Fruit fly (Drosophila melanogaster) whole organism, embryonic: ENCODE data around the gene Rbp6.

Experiments
- B-H2 ChIP-seq: fragments of 200-800 bp; sonication (Bioruptor generic); optimal IDR thresholded peaks from 2 replicates; lab custom pipeline; 2018; ENCODE audit warnings: missing biosample characterization, mild to moderate bottlenecking, missing genetic modification characterization
- Blimp-1 ChIP-seq: fragments of 200-800 bp; sonication (Bioruptor generic); optimal IDR thresholded peaks from 3 replicates; lab custom pipeline; 2018; ENCODE audit warnings: missing biosample characterization, missing genetic modification characterization, mild to moderate bottlenecking, moderate library complexity, missing genetic modification reagents
- CG10209 ChIP-seq: fragments of 200-800 bp; sonication (Bioruptor generic); optimal IDR thresholded peaks from 3 replicates; lab custom pipeline; 2017; ENCODE audit warnings: missing biosample characterization, mild to moderate bottlenecking, missing genetic modification characterization, missing genetic modification reagents
- CG11456 ChIP-seq: fragments of 200-800 bp; sonication (Bioruptor generic); IDR thresholded peaks from 3 replicates; pipeline ENCODE4 v1.3.6; 2022; ENCODE audit warnings: missing biosample characterization, missing genetic modification characterization
- CG15479 ChIP-seq: fragments of 200-800 bp; sonication (Bioruptor generic); optimal IDR thresholded peaks from 3 replicates; lab custom pipeline; 2019; ENCODE audit warnings: missing biosample characterization, mild to moderate bottlenecking, missing genetic modification characterization, moderate library complexity
- CG15601 ChIP-seq: fragments of 200-800 bp; sonication (Bioruptor generic); optimal IDR thresholded peaks from 3 replicates; lab custom pipeline; 2019; ENCODE audit warnings: missing biosample characterization, mild to moderate bottlenecking, missing genetic modification characterization, moderate library complexity
- CG1602 ChIP-seq: fragments of 200-800 bp; sonication (Bioruptor generic); optimal IDR thresholded peaks from 3 replicates; lab custom pipeline; 2016; ENCODE audit warnings: missing biosample characterization, missing genetic modification characterization
- CG17912 ChIP-seq: fragments of 200-800 bp; sonication (Bioruptor generic); optimal IDR thresholded peaks from 2 replicates; lab custom pipeline; 2018; ENCODE audit warnings: missing biosample characterization, mild to moderate bottlenecking, missing genetic modification characterization
- CG18011 ChIP-seq: fragments of 200-800 bp; sonication (Bioruptor generic); optimal IDR thresholded peaks from 2 replicates; lab custom pipeline; 2017; ENCODE audit warnings: missing biosample characterization, missing genetic modification characterization, mild to moderate bottlenecking, moderate library complexity, missing genotype
- CG18262 ChIP-seq: fragments of 200-800 bp; optimal IDR thresholded peaks from 3 replicates; lab custom pipeline; 2019; ENCODE audit warnings: missing biosample characterization, mild to moderate bottlenecking, missing genetic modification characterization, moderate library complexity
- CG18619 ChIP-seq: fragments of 200-800 bp; sonication (Bioruptor generic); optimal IDR thresholded peaks from 3 replicates; lab custom pipeline; 2017; ENCODE audit warnings: missing biosample characterization, mild to moderate bottlenecking, missing genetic modification characterization
- CG18764 ChIP-seq: fragments of 200-800 bp; sonication (Bioruptor generic); optimal IDR thresholded peaks from 3 replicates; lab custom pipeline; 2016; ENCODE audit warnings: missing biosample characterization, missing genetic modification characterization
- CG30020 ChIP-seq: fragments of 200-800 bp; optimal IDR thresholded peaks from 2 replicates; lab custom pipeline; 2019; ENCODE audit warnings: missing biosample characterization, mild to moderate bottlenecking, missing genetic modification characterization, moderate library complexity
- CG30403 ChIP-seq: fragments of 200-800 bp; sonication (Bioruptor generic); optimal IDR thresholded peaks from 3 replicates; lab custom pipeline; 2016; ENCODE audit warnings: missing biosample characterization, missing genetic modification characterization
- CG31388 ChIP-seq: fragments of 200-800 bp; sonication (Bioruptor generic); optimal IDR thresholded peaks from 2 replicates; lab custom pipeline; 2016; ENCODE audit warnings: missing biosample characterization, missing genetic modification characterization
- CG34376 ChIP-seq: fragments of 200-800 bp; sonication (Bioruptor generic); optimal IDR thresholded peaks from 2 replicates; lab custom pipeline; 2018; ENCODE audit warnings: missing biosample characterization, mild to moderate bottlenecking, missing genetic modification characterization
- CG34422 ChIP-seq: fragments of 200-800 bp; sonication (Bioruptor generic); IDR thresholded peaks from 3 replicates; pipeline ENCODE4 v1.3.6; 2022; ENCODE audit warnings: missing biosample characterization, missing genetic modification characterization
- CG4707 ChIP-seq: fragments of 200-800 bp; sonication (Bioruptor generic); optimal IDR thresholded peaks from 2 replicates; lab custom pipeline; 2018; ENCODE audit warnings: missing biosample characterization, mild to moderate bottlenecking, missing genetic modification characterization, moderate library complexity
- CG6683 ChIP-seq: fragments of 200-800 bp; sonication (Bioruptor generic); optimal IDR thresholded peaks from 2 replicates; lab custom pipeline; 2017; ENCODE audit warnings: missing biosample characterization, mild to moderate bottlenecking, missing genetic modification characterization, missing genetic modification reagents
- CG6854 ChIP-seq: fragments of 200-800 bp; sonication (Bioruptor generic); optimal IDR thresholded peaks from 3 replicates; lab custom pipeline; 2017; ENCODE audit warnings: missing biosample characterization, mild to moderate bottlenecking, missing genetic modification characterization
- E2f1 ChIP-seq: fragments of 200-800 bp; sonication (Bioruptor generic); IDR thresholded peaks from 2 replicates; pipeline ENCODE4 v1.3.6; 2022; ENCODE audit warnings: missing biosample characterization, missing genetic modification characterization
- E2f2 ChIP-seq: fragments of 200-800 bp; sonication (Bioruptor generic); IDR thresholded peaks from 2 replicates; pipeline ENCODE4 v1.3.6; 2022; ENCODE audit warnings: missing biosample characterization, missing genetic modification characterization
- Hey ChIP-seq: fragments of 200-800 bp; sonication (Bioruptor generic); optimal IDR thresholded peaks from 3 replicates; lab custom pipeline; 2018; ENCODE audit warnings: missing biosample characterization, mild to moderate bottlenecking, missing genetic modification characterization
- Pdp1 ChIP-seq, 2 experiments: fragments of 200-800 bp; sonication (Bioruptor generic); optimal IDR thresholded peaks; 3 replicates each; lab custom pipeline; 2016; ENCODE audit warnings: missing biosample characterization in 2 of 2, missing genetic modification characterization in 2 of 2, mild to moderate bottlenecking in 1 of 2, moderate library complexity in 1 of 2
- Sry-β ChIP-seq: fragments of 200-800 bp; sonication (Bioruptor generic); optimal IDR thresholded peaks from 2 replicates; lab custom pipeline; 2018; ENCODE audit warnings: missing biosample characterization, mild to moderate bottlenecking, missing genetic modification characterization, moderate library complexity
- Taf1 ChIP-seq: fragments of 200-800 bp; sonication (Bioruptor generic); IDR thresholded peaks from 2 replicates; pipeline ENCODE4 v1.3.6; 2022; ENCODE audit warnings: missing biosample characterization, missing genetic modification characterization
- Vsx1 ChIP-seq: fragments of 200-800 bp; sonication (Bioruptor generic); optimal IDR thresholded peaks from 2 replicates; lab custom pipeline; 2017; ENCODE audit warnings: missing biosample characterization, mild to moderate bottlenecking, missing genetic modification characterization, missing genetic modification reagents
- abd-A ChIP-seq: fragments of 200-800 bp; sonication (Bioruptor generic); optimal IDR thresholded peaks from 3 replicates; lab custom pipeline; 2019; ENCODE audit warnings: missing biosample characterization, mild to moderate bottlenecking, missing genetic modification characterization, moderate library complexity
- al ChIP-seq: fragments of 200-800 bp; sonication (Bioruptor generic); IDR thresholded peaks from 2 replicates; pipeline ENCODE4 v1.3.6; 2022; ENCODE audit warnings: missing biosample characterization, missing genetic modification characterization
- bcd ChIP-seq: fragments of 200-800 bp; sonication (Bioruptor generic); optimal IDR thresholded peaks from 2 replicates; lab custom pipeline; 2017; ENCODE audit warnings: missing biosample characterization, mild to moderate bottlenecking, missing genetic modification characterization
- cato ChIP-seq: fragments of 200-800 bp; sonication (Bioruptor generic); optimal IDR thresholded peaks from 2 replicates; lab custom pipeline; 2016; ENCODE audit warnings: missing biosample characterization, missing genetic modification characterization, borderline replicate concordance
- chm ChIP-seq: fragments of 200-800 bp; sonication (Bioruptor generic); IDR thresholded peaks from 2 replicates; pipeline ENCODE4 v1.3.6; 2022; ENCODE audit warnings: missing biosample characterization, missing genetic modification characterization
- ci ChIP-seq: fragments of 200-800 bp; sonication (Bioruptor generic); IDR thresholded peaks from 3 replicates; pipeline ENCODE4 v1.3.6; 2022; ENCODE audit warnings: missing biosample characterization, missing genetic modification characterization
- dmrt99B ChIP-seq: fragments of 200-800 bp; sonication (Bioruptor generic); optimal IDR thresholded peaks from 2 replicates; lab custom pipeline; 2018; ENCODE audit warnings: missing biosample characterization, mild to moderate bottlenecking, missing genetic modification characterization, moderate library complexity
- fru ChIP-seq: fragments of >200 bp; optimal IDR thresholded peaks from 2 replicates; lab custom pipeline; 2017
- gcm ChIP-seq: fragments of 200-800 bp; sonication (Bioruptor generic); optimal IDR thresholded peaks from 2 replicates; lab custom pipeline; 2019; ENCODE audit warnings: missing biosample characterization, mild to moderate bottlenecking, missing genetic modification characterization, moderate library complexity
- gfzf ChIP-seq: fragments of 200-800 bp; sonication (Bioruptor generic); optimal IDR thresholded peaks from 2 replicates; lab custom pipeline; 2016; ENCODE audit warnings: missing biosample characterization, mild to moderate bottlenecking, missing genetic modification characterization, moderate library complexity
- gro ChIP-seq: fragments of 200-800 bp; sonication (Bioruptor generic); optimal IDR thresholded peaks from 2 replicates; lab custom pipeline; 2016; ENCODE audit warnings: missing biosample characterization, missing genetic modification characterization
- her ChIP-seq: fragments of 200-800 bp; sonication (Bioruptor generic); optimal IDR thresholded peaks from 2 replicates; lab custom pipeline; 2016; ENCODE audit warnings: missing biosample characterization, missing genetic modification characterization
- klu ChIP-seq: fragments of 200-800 bp; sonication (Bioruptor generic); IDR thresholded peaks from 2 replicates; pipeline ENCODE4 v1.3.6; 2022; ENCODE audit warnings: missing biosample characterization, missing genetic modification characterization
- lab ChIP-seq: fragments of 200-800 bp; sonication (Bioruptor generic); optimal IDR thresholded peaks from 3 replicates; lab custom pipeline; 2017; ENCODE audit warnings: missing biosample characterization, missing genetic modification characterization, mild to moderate bottlenecking, moderate library complexity, missing genetic modification reagents
- lmd ChIP-seq: fragments of 200-800 bp; sonication (Bioruptor generic); IDR thresholded peaks from 2 replicates; pipeline ENCODE4 v1.3.6; 2022; ENCODE audit warnings: missing biosample characterization, missing genetic modification characterization
- maf-S ChIP-seq: fragments of 200-800 bp; sonication (Bioruptor generic); optimal IDR thresholded peaks from 2 replicates; lab custom pipeline; 2016; ENCODE audit warnings: missing biosample characterization, missing genetic modification characterization
- nau ChIP-seq: fragments of 200-800 bp; sonication (Bioruptor generic); optimal IDR thresholded peaks from 3 replicates; lab custom pipeline; 2017; ENCODE audit warnings: missing biosample characterization, mild to moderate bottlenecking, missing genetic modification characterization, missing genetic modification reagents
- p53 ChIP-seq: fragments of 200-800 bp; sonication (Bioruptor generic); optimal IDR thresholded peaks from 2 replicates; lab custom pipeline; 2016; ENCODE audit warnings: missing biosample characterization, missing genetic modification characterization
- pnt ChIP-seq: fragments of 200-800 bp; sonication (Bioruptor generic); optimal IDR thresholded peaks from 3 replicates; lab custom pipeline; 2016; ENCODE audit warnings: missing biosample characterization, missing genetic modification characterization
- sisA ChIP-seq: fragments of 200-800 bp; sonication (Bioruptor generic); IDR thresholded peaks from 2 replicates; pipeline ENCODE4 v1.3.6; 2022; ENCODE audit warnings: missing biosample characterization, missing genetic modification characterization
- tio ChIP-seq: fragments of 200-800 bp; sonication (Bioruptor generic); optimal IDR thresholded peaks from 2 replicates; lab custom pipeline; 2017; ENCODE audit warnings: missing biosample characterization, missing genetic modification characterization, inconsistent platforms
- vfl ChIP-seq: fragments of 200-800 bp; sonication (Bioruptor generic); optimal IDR thresholded peaks from 2 replicates; lab custom pipeline; 2016; ENCODE audit warnings: missing biosample characterization, missing genetic modification characterization

Gene Rbp6

DNA sequence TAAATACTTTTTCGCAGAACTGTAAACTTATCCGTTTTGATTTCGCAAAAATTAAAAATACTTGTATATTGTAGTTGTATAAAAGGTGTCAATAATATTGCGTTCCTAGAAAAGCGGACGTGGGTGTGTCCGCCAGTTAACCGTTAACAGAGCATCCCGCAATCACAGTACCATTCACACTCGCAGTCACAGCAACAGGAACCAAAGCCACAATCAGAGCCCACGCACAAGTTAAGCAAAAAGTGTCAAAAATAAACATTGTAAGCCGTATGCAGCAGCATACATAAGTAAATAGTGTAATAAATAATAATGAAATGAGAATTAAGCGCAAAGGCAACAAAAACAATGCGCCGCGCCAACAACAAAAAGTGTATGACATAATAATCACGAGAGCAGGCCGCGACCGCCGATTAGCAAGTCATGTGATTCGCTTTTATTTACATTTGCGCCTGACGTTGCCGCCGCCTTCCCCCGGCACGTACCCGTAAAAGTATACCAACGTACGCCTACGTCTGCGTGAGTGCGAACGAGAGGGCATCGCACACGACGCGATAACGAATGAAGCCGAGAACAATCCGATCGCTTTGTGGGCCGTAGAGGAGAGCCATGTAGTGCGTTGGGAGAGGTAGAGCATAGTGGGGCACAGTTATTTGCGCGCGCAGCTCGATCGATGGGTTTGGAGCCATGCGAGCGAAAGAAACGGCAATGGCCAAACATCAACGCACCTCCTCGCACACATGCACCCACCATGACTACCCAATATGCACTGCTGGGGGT lies 228.1 kb downstream of the Rbp6 start (continued):
- TF ChIP-seq cato (no peak), tio (GFP tag; lab: Kevin White, UChicago) (peak; percentile 52), CG34376 (peak; percentile 95), pnt (GFP tag; lab: Kevin White, UChicago) (no peak), p53 (no peak), bcd (GFP tag; lab: Kevin White, UChicago) (peak; percentile 25), her (GFP tag; lab: Kevin White, UChicago) (no peak), B-H2 (peak; percentile 77), CG17912 (GFP tag; lab: Kevin White, UChicago) (no peak), E2f1 (GFP tag; lab: Robert Waterston, UW) (peak; percentile 69), CG18011 (GFP tag; lab: Kevin White, UChicago) (no peak), Sry-β (no peak), CG34422 (GFP tag; lab: Robert Waterston, UW) (peak; percentile 71; the same call in 1 of the 3 replicates), CG15601 (tag; lab: Kevin White, UChicago) (no peak), Blimp-1 (no peak), klu (GFP tag; lab: Robert Waterston, UW) (peak; percentile 58; the same call in 1 of the 2 replicates), CG30020 (tag; lab: Kevin White, UChicago) (no peak), vfl (GFP tag; lab: Kevin White, UChicago) (no peak), lab (peak; percentile 77), nau (GFP tag; lab: Kevin White, UChicago) (peak; percentile 14), Vsx1 (GFP tag; lab: Kevin White, UChicago) (peak; percentile 73), gfzf (GFP tag; lab: Kevin White, UChicago) (no peak), lmd (peak; percentile 36; the same call in 1 of the 2 replicates), al (peak; percentile 24; the same call in 1 of the 2 replicates), CG10209 (GFP tag; lab: Kevin White, UChicago) (peak; percentile 54), CG15479 (GFP tag; lab: Kevin White, UChicago) (peak; percentile 64), Taf1 (GFP tag; lab: Robert Waterston, UW) (peak; percentile 5; the same call in 1 of the 2 replicates), chm (GFP tag; lab: Robert Waterston, UW) (peak; percentile 42; the same call in 1 of the 2 replicates), gcm (no peak), CG18619 (GFP tag; lab: Kevin White, UChicago) (no peak), CG11456 (GFP tag; lab: Robert Waterston, UW) (no peak), Hey (peak; percentile 32), Pdp1 (GFP tag; optimal IDR thresholded peaks at IDR 0.05; lab: Kevin White, UChicago) (peak; percentile 36 to 98), CG4707 (GFP tag; lab: Kevin White, UChicago) (no peak), ci (GFP tag; lab: Robert Waterston, UW) (peak; percentile 55), abd-A (tag; lab: Kevin White, UChicago) (peak; percentile 95), CG1602 (GFP tag; lab: Kevin White, UChicago) (peak; percentile 18), sisA (GFP tag; lab: Robert Waterston, UW) (no peak), CG31388 (GFP tag; lab: Kevin White, UChicago) (no peak), E2f2 (GFP tag; lab: Robert Waterston, UW) (no peak; the same call in 1 of the 2 replicates), CG6854 (GFP tag; lab: Kevin White, UChicago) (peak; percentile 56), fru (no peak), dmrt99B (tag; lab: Kevin White, UChicago) (peak; percentile 42), gro (GFP tag; lab: Kevin White, UChicago) (peak; percentile 49), CG6683 (GFP tag; lab: Kevin White, UChicago) (peak; percentile 46), CG30403 (GFP tag; lab: Kevin White, UChicago) (peak; percentile 48), maf-S (GFP tag; lab: Kevin White, UChicago) (peak; percentile 0), CG18764 (GFP tag; lab: Kevin White, UChicago) (no peak), CG18262 (peak; percentile 0)
